Worm (Caenorhabditis elegans): Measurements from ENCODE around the gene dyf-13.

dyf-13 gene

DNA sequence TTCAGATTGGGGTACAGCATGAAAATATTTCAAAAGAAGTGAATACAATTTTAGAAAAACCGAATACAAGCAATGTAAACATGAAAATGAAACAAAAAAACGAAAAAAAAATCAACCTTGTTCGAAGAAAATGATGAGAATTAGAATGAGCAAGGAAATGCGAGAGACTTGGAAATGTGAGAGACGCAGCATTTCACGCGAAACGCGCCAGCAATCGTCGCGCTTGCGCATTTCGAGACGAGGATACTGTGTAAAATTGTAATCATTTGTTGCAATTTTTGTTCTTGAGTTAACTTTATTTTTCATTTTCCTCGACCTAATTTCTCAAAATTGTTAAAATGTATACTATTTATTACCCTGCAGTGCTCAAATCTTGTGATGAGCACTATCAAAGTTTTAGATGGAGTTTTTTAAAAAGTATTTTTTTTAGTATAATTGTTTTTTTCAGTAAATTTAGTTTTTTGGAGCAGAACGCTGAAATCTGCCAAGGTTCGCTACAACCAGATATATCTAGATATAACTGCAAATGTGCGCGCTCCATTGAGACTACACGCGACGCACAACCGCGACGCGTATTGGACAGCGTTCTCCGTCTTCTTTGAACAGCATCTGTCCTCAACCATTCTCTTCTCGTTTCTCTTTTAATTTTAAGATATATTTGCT, 19.1 kb downstream of the dyf-13 start, which contains the start of gene fust-1 (continued):
- TF ChIP-seq ceh-6 (GFP tag; optimal IDR thresholded peaks at IDR 0.05), result peak; percentile 52
- no peak for TF ChIP-seq pag-3 (tag; optimal IDR thresholded peaks at IDR 0.05; ENCODE audit: borderline replicate concordance)
- no peak for TF ChIP-seq ahr-1 (tag; optimal IDR thresholded peaks at IDR 0.05)
- TF ChIP-seq ztf-16 (tag; optimal IDR thresholded peaks at IDR 0.05), result peak; percentile 49
- TF ChIP-seq ceh-45 (GFP tag; IDR thresholded peaks at IDR 0.05), result 0 out of 2 replicates have a peak, but pooled peaks have one; percentile 40
- peak; percentile 58 for TF ChIP-seq hlh-8 (tag; optimal IDR thresholded peaks at IDR 0.05)
- no peak for TF ChIP-seq pha-4 (tag; optimal IDR thresholded peaks at IDR 0.05)
- TF ChIP-seq ceh-22 (tag; optimal IDR thresholded peaks at IDR 0.05), result no peak
- peak; percentile 69 for TF ChIP-seq gmeb-2 (tag; optimal IDR thresholded peaks at IDR 0.05)
- TF ChIP-seq dve-1 (tag; optimal IDR thresholded peaks at IDR 0.05), result peak; percentile 80
- TF ChIP-seq K09A11.1 (tag; optimal IDR thresholded peaks at IDR 0.05; ENCODE audit: insufficient read depth), result peak; percentile 51
- no peak for TF ChIP-seq eyg-1 (tag; optimal IDR thresholded peaks at IDR 0.05)
- peak; percentile 9 for TF ChIP-seq hlh-6 (tag; optimal IDR thresholded peaks at IDR 0.05)
- TF ChIP-seq ceh-34 (tag; optimal IDR thresholded peaks at IDR 0.05), result peak; percentile 76
- TF ChIP-seq pha-2 (tag; optimal IDR thresholded peaks at IDR 0.05), result no peak
- peak; percentile 58 for TF ChIP-seq hlh-30 (tag; optimal IDR thresholded peaks at IDR 0.05; ENCODE audit: insufficient read depth)
- TF ChIP-seq ceh-30 (tag; optimal IDR thresholded peaks at IDR 0.05), result peak; percentile 34
- TF ChIP-seq unc-42 (tag; optimal IDR thresholded peaks at IDR 0.05), result peak; percentile 75
- peak; percentile 67 for TF ChIP-seq pat-9 (tag; optimal IDR thresholded peaks at IDR 0.05)
- TF ChIP-seq nhr-232 (tag; optimal IDR thresholded peaks at IDR 0.05), result peak; percentile 20
- no peak for TF ChIP-seq ama-1 (optimal IDR thresholded peaks at IDR 0.05)
- TF ChIP-seq elt-2 (tag; optimal IDR thresholded peaks at IDR 0.05), result peak; percentile 80
- no peak; the same call in 1 of the 2 replicates for TF ChIP-seq sox-2 (GFP tag; IDR thresholded peaks at IDR 0.05)
- TF ChIP-seq pqm-1 (tag; optimal IDR thresholded peaks at IDR 0.05), result no peak
- peak; percentile 70 for TF ChIP-seq unc-86 (tag; optimal IDR thresholded peaks at IDR 0.05)
- no peak for TF ChIP-seq hlh-13 (GFP tag; optimal IDR thresholded peaks at IDR 0.05)
- TF ChIP-seq lim-6 (tag; optimal IDR thresholded peaks at IDR 0.05), result no peak
- peak; percentile 57 for TF ChIP-seq C08G9.2 (tag; optimal IDR thresholded peaks at IDR 0.05)

DNA sequence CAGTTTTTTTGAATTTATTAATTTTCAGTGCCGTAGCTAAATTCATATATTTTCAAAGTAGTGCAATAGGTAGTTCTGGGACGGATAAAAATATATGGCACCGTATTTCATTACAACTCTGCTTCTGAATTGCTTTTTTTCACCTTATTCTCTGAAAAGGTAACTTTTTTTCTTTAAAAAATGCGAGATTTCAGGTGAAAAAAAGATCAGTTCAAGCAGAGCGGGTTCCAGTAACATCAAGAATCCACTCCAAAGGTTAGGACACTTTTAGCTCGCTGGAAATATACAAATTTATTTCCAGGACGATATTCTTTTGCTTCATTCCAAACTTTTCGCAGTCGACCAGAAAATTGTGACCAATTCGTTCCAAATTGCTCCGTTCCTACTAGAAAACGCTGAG, 23.1 kb downstream of the dyf-13 start, which contains the start of gene T07F8.1:
Gene T07F8.1 (plus strand): TSS at position 301 of the 400 bp plus-strand sequence.
- TF ChIP-seq eyg-1 (tag; optimal IDR thresholded peaks at IDR 0.05) (no peak), rnt-1 (tag; optimal IDR thresholded peaks at IDR 0.05) (no peak), T23F11.4 (GFP tag; optimal IDR thresholded peaks at IDR 0.05) (no peak), nhr-232 (tag; optimal IDR thresholded peaks at IDR 0.05) (no peak), pag-3 (tag; optimal IDR thresholded peaks at IDR 0.05; ENCODE audit: borderline replicate concordance) (no peak)

DNA sequence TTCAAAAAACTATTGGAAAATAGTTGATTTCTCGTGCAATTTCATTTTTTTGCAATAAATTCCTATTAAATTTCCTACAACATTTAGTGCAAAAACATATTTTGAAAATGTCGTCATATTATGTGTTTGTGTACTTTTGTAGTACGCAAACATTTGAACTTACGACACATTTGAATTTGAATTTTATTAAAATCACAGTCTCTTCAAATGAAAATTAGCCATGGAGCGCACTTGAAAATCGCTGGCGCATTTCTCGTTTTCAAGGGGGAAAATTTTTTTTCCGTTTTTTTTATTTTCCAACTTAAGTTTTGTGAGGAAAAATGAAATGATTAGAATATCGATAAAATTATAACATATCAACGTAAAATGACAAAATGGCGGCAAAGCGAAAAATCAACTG, 23.6 kb downstream of the dyf-13 start:
- TF ChIP-seq gmeb-2 (tag; optimal IDR thresholded peaks at IDR 0.05), result no peak
- no peak for TF ChIP-seq ceh-24 (tag; optimal IDR thresholded peaks at IDR 0.05)
- no peak for TF ChIP-seq ceh-45 (GFP tag; IDR thresholded peaks at IDR 0.05)
- TF ChIP-seq pax-1 (tag; optimal IDR thresholded peaks at IDR 0.05), result no peak
- no peak for TF ChIP-seq T23F11.4 (GFP tag; optimal IDR thresholded peaks at IDR 0.05)
- TF ChIP-seq ceh-31 (tag; optimal IDR thresholded peaks at IDR 0.05), result no peak
- TF ChIP-seq elt-2 (tag; optimal IDR thresholded peaks at IDR 0.05), result no peak
- no peak for TF ChIP-seq odd-2 (tag; optimal IDR thresholded peaks at IDR 0.05)
- TF ChIP-seq ref-2 (tag; optimal IDR thresholded peaks at IDR 0.05), result no peak
- TF ChIP-seq lin-11 (tag; optimal IDR thresholded peaks at IDR 0.05), result no peak
- TF ChIP-seq che-1 (tag; optimal IDR thresholded peaks at IDR 0.05), result no peak
- TF ChIP-seq nhr-11 (tag; optimal IDR thresholded peaks at IDR 0.05), result no peak
- no peak for TF ChIP-seq dve-1 (tag; optimal IDR thresholded peaks at IDR 0.05)
- TF ChIP-seq pqm-1 (tag; optimal IDR thresholded peaks at IDR 0.05), result no peak
- no peak for TF ChIP-seq hlh-6 (tag; optimal IDR thresholded peaks at IDR 0.05)
- TF ChIP-seq pha-4 (tag; optimal IDR thresholded peaks at IDR 0.05), result no peak
- no peak for TF ChIP-seq unc-3 (GFP tag; conservative IDR thresholded peaks at IDR 0.05)
- no peak for TF ChIP-seq unc-3 (tag; optimal IDR thresholded peaks at IDR 0.05)
